Worm (Caenorhabditis elegans) whole organism, late embryonic: ENCODE data around the gene R31.2.

Source experiments
- ceh-24 ChIP-seq: sonication (generic microtip); optimal IDR thresholded peaks from 2 replicates; lab custom pipeline; 2016; ENCODE audit warnings: mild to moderate bottlenecking, missing genetic modification characterization, missing compliant biosample characterization
- fax-1 ChIP-seq: sonication (generic microtip); optimal IDR thresholded peaks from 2 replicates; lab custom pipeline; 2016; ENCODE audit warnings: missing genotype, missing genetic modification characterization, missing compliant biosample characterization
- pros-1 ChIP-seq: fragments of 150-350 bp; optimal IDR thresholded peaks from 2 replicates; lab custom pipeline; 2014; ENCODE audit warnings: missing biosample characterization, missing genetic modification reagents, missing genetic modification characterization

ce11 chrV:11927346-11927745, 10.0 kb downstream of the R31.2 start, which contains the start of gene osm-6:
- TF ChIP-seq pros-1 (tag; lab: Kevin White, UChicago) (no peak), fax-1 (tag; lab: Kevin White, UChicago) (no peak), ceh-24 (tag; lab: Kevin White, UChicago) (no peak)
